Worm (Caenorhabditis elegans) whole organism, L4 larva: Measurements from ENCODE around the gene C25H3.10.
A peak's percentile ranks its signal among the peaks of the same experiment; 100 is the strongest.

Experiments
- F10B5.3 ChIP-seq: sonication (generic microtip); optimal IDR thresholded peaks from 2 replicates; lab custom pipeline; 2016; ENCODE audit warnings: mild to moderate bottlenecking, missing genetic modification characterization, missing compliant biosample characterization
- F26F4.8 ChIP-seq: fragments of 200-800 bp; sonication (Bioruptor generic); conservative IDR thresholded peaks from 2 replicates; pipeline ENCODE4 v1.3.6; 2022; ENCODE audit warnings: missing genetic modification characterization, missing compliant biosample characterization
- F37D6.2 ChIP-seq: sonication (generic microtip); optimal IDR thresholded peaks from 2 replicates; lab custom pipeline; 2016; ENCODE audit warnings: mild to moderate bottlenecking, missing genetic modification characterization, missing compliant biosample characterization
- F49E8.2 ChIP-seq: sonication (generic microtip); optimal IDR thresholded peaks from 2 replicates; lab custom pipeline; 2016; ENCODE audit warnings: missing compliant biosample characterization, mild to moderate bottlenecking, missing genetic modification characterization, borderline replicate concordance
- R02D3.7 ChIP-seq: fragments of 150-350 bp; sonication (generic microtip); optimal IDR thresholded peaks from 3 replicates; lab custom pipeline; 2014; ENCODE audit warnings: missing biosample characterization, missing genetic modification characterization
- ZK546.5 ChIP-seq, 2 experiments: sonication (generic microtip); optimal IDR thresholded peaks; 2 replicates each; lab custom pipeline; 2017; ENCODE audit warnings: missing biosample characterization in 2 of 2, missing genetic modification characterization in 2 of 2
- aly-2 ChIP-seq: sonication (generic microtip); optimal IDR thresholded peaks from 2 replicates; lab custom pipeline; 2018; ENCODE audit warnings: missing biosample characterization, missing genetic modification characterization
- arid-1 ChIP-seq: fragments of 200-800 bp; sonication (Bioruptor generic); conservative IDR thresholded peaks from 2 replicates; pipeline ENCODE4 v1.3.6; 2022; ENCODE audit warnings: missing genetic modification reagents, missing genetic modification characterization, missing compliant biosample characterization
- ceh-20 ChIP-seq: fragments of 200-800 bp; sonication (Bioruptor generic); IDR thresholded peaks from 2 replicates; pipeline ENCODE4 v1.3.6; 2022; ENCODE audit warnings: missing genetic modification reagents, missing genetic modification characterization, missing compliant biosample characterization
- ceh-62 ChIP-seq: sonication (generic microtip); optimal IDR thresholded peaks from 2 replicates; lab custom pipeline; 2017; ENCODE audit warnings: missing biosample characterization, missing genetic modification characterization
- daf-19 ChIP-seq: fragments of 200-800 bp; sonication (Bioruptor generic); conservative IDR thresholded peaks from 2 replicates; pipeline ENCODE4 v1.3.6; 2022; ENCODE audit warnings: missing genetic modification characterization, missing compliant biosample characterization
- dmd-8 ChIP-seq: fragments of 200-800 bp; sonication (Bioruptor generic); IDR thresholded peaks from 2 replicates; pipeline ENCODE4 v1.3.6; 2022; ENCODE audit warnings: missing genetic modification characterization, missing compliant biosample characterization
- dmd-9 ChIP-seq: fragments of 200-800 bp; sonication (Bioruptor generic); IDR thresholded peaks from 2 replicates; pipeline ENCODE4 v1.3.6; 2022; ENCODE audit warnings: missing genetic modification reagents, missing genetic modification characterization, missing compliant biosample characterization
- duxl-1 ChIP-seq: sonication (generic microtip); optimal IDR thresholded peaks from 2 replicates; lab custom pipeline; 2016; ENCODE audit warnings: mild to moderate bottlenecking, missing genetic modification characterization, moderate library complexity, missing compliant biosample characterization; ENCODE audit not compliant: poor library complexity
- dve-1 ChIP-seq: sonication (generic microtip); optimal IDR thresholded peaks from 2 replicates; lab custom pipeline; 2017; ENCODE audit warnings: antibody characterized with exemption, mild to moderate bottlenecking, missing genetic modification characterization, missing compliant biosample characterization; ENCODE audit not compliant: insufficient read depth
- fkh-10 ChIP-seq: fragments of 150-350 bp; optimal IDR thresholded peaks from 2 replicates; lab custom pipeline; 2014; ENCODE audit warnings: missing biosample characterization, missing genetic modification reagents, missing genetic modification characterization
- hif-1 ChIP-seq, 2 experiments: sonication (generic microtip); optimal IDR thresholded peaks; 2 replicates each; lab custom pipeline; 2016 to 2017; ENCODE audit warnings: missing compliant biosample characterization in 2 of 2, missing genetic modification characterization in 2 of 2, missing genetic modification reagents in 2 of 2, missing genotype in 2 of 2, mild to moderate bottlenecking in 1 of 2
- hlh-30 ChIP-seq: sonication (generic microtip); optimal IDR thresholded peaks from 2 replicates; lab custom pipeline; 2017; ENCODE audit warnings: antibody characterized with exemption, mild to moderate bottlenecking, missing genetic modification characterization, missing compliant biosample characterization; ENCODE audit not compliant: insufficient read depth
- hmg-1.1 ChIP-seq: fragments of 200-800 bp; sonication (Bioruptor generic); IDR thresholded peaks from 2 replicates; pipeline ENCODE4 v1.3.6; 2022; ENCODE audit warnings: missing genetic modification reagents, missing genetic modification characterization, missing compliant biosample characterization
- jun-1 ChIP-seq: fragments of 150-350 bp; optimal IDR thresholded peaks from 2 replicates; lab custom pipeline; 2014; ENCODE audit warnings: missing biosample characterization, missing genetic modification reagents, missing genetic modification characterization
- lin-15B ChIP-seq: fragments of 150-350 bp; sonication (generic microtip); optimal IDR thresholded peaks from 3 replicates; lab custom pipeline; 2014; ENCODE audit warnings: missing biosample characterization, missing genetic modification characterization
- lin-39 ChIP-seq: fragments of 150-350 bp; optimal IDR thresholded peaks from 2 replicates; lab custom pipeline; 2014; ENCODE audit warnings: missing biosample characterization, missing genetic modification reagents, missing genetic modification characterization
- lsy-2 ChIP-seq, 2 experiments: fragments of 150-350 bp in 1 of 2; sonication (generic microtip) in 1 of 2; optimal IDR thresholded peaks; 2 replicates each; lab custom pipeline; 2014 to 2017; ENCODE audit warnings: missing biosample characterization in 2 of 2, missing genetic modification characterization in 2 of 2
- madf-5 ChIP-seq, 2 experiments: fragments of 200-800 bp; sonication (Bioruptor generic); IDR thresholded peaks; 2 replicates each; pipeline ENCODE4 v1.3.6; 2022; ENCODE audit warnings: missing compliant biosample characterization in 2 of 2, missing genetic modification characterization in 2 of 2
- mdl-1 ChIP-seq, 2 experiments: fragments of 150-350 bp in 1 of 2; sonication (generic microtip) in 1 of 2; optimal IDR thresholded peaks; 2 replicates each; lab custom pipeline; 2014 to 2017; ENCODE audit warnings: missing biosample characterization in 2 of 2, missing genetic modification characterization in 2 of 2
- mep-1 ChIP-seq: fragments of 150-350 bp; sonication (generic microtip); optimal IDR thresholded peaks from 3 replicates; lab custom pipeline; 2014; ENCODE audit warnings: missing biosample characterization, missing genetic modification characterization
- mes-2 ChIP-seq: sonication (generic microtip); optimal IDR thresholded peaks from 2 replicates; lab custom pipeline; 2016; ENCODE audit warnings: missing genotype, mild to moderate bottlenecking, missing genetic modification characterization, missing compliant biosample characterization; ENCODE audit not compliant: poor library complexity, severe bottlenecking
- mxl-2 ChIP-seq: fragments of 200-800 bp; sonication (Bioruptor generic); conservative IDR thresholded peaks from 2 replicates; pipeline ENCODE4 v1.3.6; 2022; ENCODE audit warnings: missing genetic modification reagents, missing genetic modification characterization, missing compliant biosample characterization
- mxl-3 ChIP-seq: fragments of 200-800 bp; sonication (Bioruptor generic); optimal IDR thresholded peaks from 2 replicates; lab custom pipeline; 2018; ENCODE audit warnings: mild to moderate bottlenecking, missing genetic modification characterization, missing compliant biosample characterization
- nhr-10 ChIP-seq: fragments of 150-350 bp; optimal IDR thresholded peaks from 2 replicates; lab custom pipeline; 2014; ENCODE audit warnings: missing biosample characterization, missing genetic modification characterization
- nhr-11 ChIP-seq: fragments of 150-350 bp; optimal IDR thresholded peaks from 2 replicates; lab custom pipeline; 2014; ENCODE audit warnings: missing biosample characterization, missing genetic modification characterization
- nhr-111 ChIP-seq: fragments of 200-800 bp; sonication (Bioruptor generic); optimal IDR thresholded peaks from 2 replicates; lab custom pipeline; 2018; ENCODE audit warnings: mild to moderate bottlenecking, missing genetic modification characterization, missing compliant biosample characterization
- nhr-42 ChIP-seq: fragments of 200-800 bp; sonication (Bioruptor generic); IDR thresholded peaks from 2 replicates; pipeline ENCODE4 v1.3.6; 2022; ENCODE audit warnings: missing genetic modification characterization, missing compliant biosample characterization
- nhr-48 ChIP-seq: sonication (generic microtip); optimal IDR thresholded peaks from 2 replicates; lab custom pipeline; 2016; ENCODE audit warnings: mild to moderate bottlenecking, missing genetic modification characterization, missing compliant biosample characterization
- nhr-76 ChIP-seq: fragments of 150-350 bp; optimal IDR thresholded peaks from 2 replicates; lab custom pipeline; 2014; ENCODE audit warnings: missing biosample characterization, missing genetic modification characterization
- nhr-77 ChIP-seq: fragments of 150-350 bp; optimal IDR thresholded peaks from 2 replicates; lab custom pipeline; 2014; ENCODE audit warnings: missing biosample characterization, missing genetic modification characterization
- php-3 ChIP-seq: fragments of 200-800 bp; sonication (Bioruptor generic); IDR thresholded peaks from 2 replicates; pipeline ENCODE4 v1.3.6; 2022; ENCODE audit warnings: missing genetic modification reagents, missing genetic modification characterization, missing compliant biosample characterization
- rbr-2 ChIP-seq: sonication (generic microtip); optimal IDR thresholded peaks from 2 replicates; lab custom pipeline; 2016; ENCODE audit warnings: missing genotype, missing genetic modification characterization, missing compliant biosample characterization
- saeg-2 ChIP-seq: fragments of 200-800 bp; sonication (Bioruptor generic); IDR thresholded peaks from 2 replicates; pipeline ENCODE4 v1.3.6; 2022; ENCODE audit warnings: missing genetic modification reagents, missing genetic modification characterization, missing compliant biosample characterization
- spr-1 ChIP-seq: sonication (generic microtip); optimal IDR thresholded peaks from 2 replicates; lab custom pipeline; 2016; ENCODE audit warnings: mild to moderate bottlenecking, missing genetic modification characterization, missing compliant biosample characterization
- tag-97 ChIP-seq: fragments of 200-800 bp; sonication (Bioruptor generic); IDR thresholded peaks from 2 replicates; pipeline ENCODE4 v1.3.6; 2022; ENCODE audit warnings: missing genetic modification characterization, missing compliant biosample characterization
- tra-1 ChIP-seq: fragments of 200-800 bp; sonication (Bioruptor generic); IDR thresholded peaks from 2 replicates; pipeline ENCODE4 v1.3.6; 2022; ENCODE audit warnings: missing genetic modification reagents, missing genetic modification characterization, missing compliant biosample characterization
- unc-39 ChIP-seq: sonication (generic microtip); optimal IDR thresholded peaks from 2 replicates; lab custom pipeline; 2017; ENCODE audit warnings: missing biosample characterization, missing genetic modification characterization
- unc-62 ChIP-seq, 3 experiments: fragments of 150-350 bp in 1 of 3; sonication (generic microtip); optimal IDR thresholded peaks in 2 of 3; peaks in 1 of 3; 1 replicate in 1 of 3; 2 replicates in 2 of 3; lab custom pipeline; 2014 to 2017; ENCODE audit warnings: missing biosample characterization in 3 of 3, missing genetic modification characterization in 3 of 3, missing genetic modification reagents in 3 of 3, missing genotype in 1 of 3
- vab-7 ChIP-seq: fragments of 200-800 bp; sonication (Bioruptor generic); IDR thresholded peaks from 2 replicates; pipeline ENCODE4 v1.3.6; 2022; ENCODE audit warnings: missing genetic modification reagents, missing genetic modification characterization, missing compliant biosample characterization
- zag-1 ChIP-seq: fragments of 150-350 bp; optimal IDR thresholded peaks from 2 replicates; lab custom pipeline; 2014; ENCODE audit warnings: missing biosample characterization, missing genetic modification characterization
- zip-11 ChIP-seq: fragments of 200-800 bp; sonication (Bioruptor generic); IDR thresholded peaks from 2 replicates; pipeline ENCODE4 v1.3.6; 2022; ENCODE audit warnings: missing genetic modification characterization, missing compliant biosample characterization
- zip-2 ChIP-seq: fragments of 150-350 bp; optimal IDR thresholded peaks from 2 replicates; lab custom pipeline; 2014; ENCODE audit warnings: missing biosample characterization, missing genetic modification characterization
- ztf-11 ChIP-seq: fragments of 150-350 bp; optimal IDR thresholded peaks from 2 replicates; lab custom pipeline; 2014; ENCODE audit warnings: missing biosample characterization, missing genetic modification characterization
- ztf-7 ChIP-seq: fragments of 150-350 bp; optimal IDR thresholded peaks from 2 replicates; lab custom pipeline; 2014; ENCODE audit warnings: missing biosample characterization, missing genetic modification characterization

C25H3.10 gene

DNA sequence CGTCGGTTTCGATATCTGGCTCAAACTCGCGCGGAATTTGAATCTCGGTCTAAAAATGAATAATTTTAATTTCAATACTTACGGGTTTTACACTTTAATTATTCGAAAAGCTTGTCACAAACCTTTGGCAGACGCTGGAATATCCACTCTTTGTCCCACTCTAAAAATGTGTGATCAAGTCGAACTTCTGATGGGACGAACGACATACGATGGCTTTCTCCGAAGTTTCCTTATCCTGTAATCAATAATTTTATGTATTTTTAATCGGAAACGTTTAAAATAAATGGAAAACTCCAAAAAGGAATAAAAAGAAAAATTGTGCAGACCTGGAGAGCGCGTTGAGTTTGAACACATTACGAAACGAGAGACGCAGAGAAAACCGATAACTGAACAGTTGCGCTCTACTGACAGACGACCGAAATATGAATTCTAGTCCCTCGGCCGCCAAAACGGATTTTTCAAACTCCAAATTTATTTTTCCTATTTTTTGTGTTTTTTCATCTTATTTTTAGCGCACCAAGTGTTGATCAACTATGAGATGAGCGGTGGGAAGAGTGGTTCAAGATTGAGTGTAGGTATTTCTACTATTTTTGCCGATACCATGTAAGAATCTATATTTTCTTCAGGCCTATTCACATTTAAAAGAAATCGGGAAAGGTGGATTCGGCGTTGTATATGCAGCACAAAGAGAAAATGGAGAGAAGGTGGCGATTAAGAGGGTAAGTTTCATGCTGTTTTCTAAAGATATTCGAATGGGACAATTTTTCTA lies 49.3 kb downstream of the C25H3.10 start, which contains the start of the genes sam-4, F59E12.17 and zyg-1 (continued):
- TF ChIP-seq ceh-62 (tag; lab: Kevin White, UChicago) (no peak), zip-11 (GFP tag; lab: Robert Waterston, UW) (no peak), nhr-10 (no peak), spr-1 (no peak), rbr-2 (tag; lab: Kevin White, UChicago) (peak; percentile 24), F37D6.2 (tag; lab: Kevin White, UChicago) (no peak), hlh-30 (no peak), php-3 (no peak), dve-1 (tag; lab: Kevin White, UChicago) (no peak), unc-62 (GFP tag; optimal IDR thresholded peaks at IDR 0.05 in 1 of 2; lab: Kevin White, UChicago) (peak in 1 of 2 experiments; percentile 52), unc-62 (tag; optimal IDR thresholded peaks at IDR 0.05; lab: Kevin White, UChicago) (no peak), R02D3.7 (no peak), aly-2 (tag; lab: Kevin White, UChicago) (no peak), dmd-8 (GFP tag; lab: Robert Waterston, UW) (no peak), fkh-10 (GFP tag; lab: Kevin White, UChicago) (peak; percentile 13), madf-5 (GFP tag; IDR thresholded peaks at IDR 0.05; lab: Robert Waterston, UW) (no peak), lin-39 (tag; lab: Kevin White, UChicago) (no peak), lin-15B (tag; lab: Kevin White, UChicago) (peak; percentile 31), jun-1 (no peak), mes-2 (peak; percentile 94), vab-7 (GFP tag; lab: Robert Waterston, UW) (no peak), nhr-76 (tag; lab: Kevin White, UChicago) (no peak), ceh-20 (no peak), hif-1 (tag; optimal IDR thresholded peaks at IDR 0.05; lab: Kevin White, UChicago) (peak in 1 of 2 experiments; percentile 70), tag-97 (GFP tag; lab: Robert Waterston, UW) (no peak), unc-39 (tag; lab: Kevin White, UChicago) (no peak), mep-1 (no peak), F26F4.8 (no peak), F49E8.2 (tag; lab: Kevin White, UChicago) (no peak), zag-1 (tag; lab: Kevin White, UChicago) (no peak), nhr-11 (no peak), hmg-1.1 (GFP tag; lab: Robert Waterston, UW) (peak; percentile 53), duxl-1 (no peak), daf-19 (GFP tag; lab: Robert Waterston, UW) (no peak), lsy-2 (tag; optimal IDR thresholded peaks at IDR 0.05; lab: Kevin White, UChicago) (peak in 1 of 2 experiments; percentile 81), mxl-2 (no peak), arid-1 (GFP tag; lab: Robert Waterston, UW) (0 out of 2 replicates have a peak, but pooled peaks have one; percentile 17), tra-1 (GFP tag; lab: Robert Waterston, UW) (no peak), nhr-48 (no peak), mxl-3 (GFP tag; lab: Kevin White, UChicago) (no peak), ZK546.5 (tag; optimal IDR thresholded peaks at IDR 0.05; lab: Kevin White, UChicago) (no peak), nhr-42 (no peak), saeg-2 (no peak), dmd-9 (no peak), nhr-77 (tag; lab: Kevin White, UChicago) (peak; percentile 29), zip-2 (no peak), ztf-11 (tag; lab: Kevin White, UChicago) (no peak), F10B5.3 (tag; lab: Kevin White, UChicago) (no peak), nhr-111 (no peak), mdl-1 (tag; optimal IDR thresholded peaks at IDR 0.05; lab: Kevin White, UChicago) (peak in 1 of 2 experiments; percentile 9), ztf-7 (tag; lab: Kevin White, UChicago) (no peak)
